Fruit fly (Drosophila melanogaster): ENCODE measurements around the gene Gtpx.
A peak's percentile ranks its signal among the peaks of the same experiment; 100 is the strongest.

Gene Gtpx

dm6 chr3L:3305430-3305829 is 20.6 kb upstream of the Gtpx start (continued):
- peak; percentile 35 for TF ChIP-seq Bteb2 (GFP tag; optimal IDR thresholded peaks at IDR 0.05)
- TF ChIP-seq CG10209 (GFP tag; optimal IDR thresholded peaks at IDR 0.05): peak; percentile 74
- no peak for TF ChIP-seq nerfin-2 (GFP tag; IDR thresholded peaks at IDR 0.05; ENCODE audit: partially characterized antibody)
- TF ChIP-seq HLH54F (GFP tag; optimal IDR thresholded peaks at IDR 0.05): peak; percentile 9
- TF ChIP-seq Ets97D (GFP tag; optimal IDR thresholded peaks at IDR 0.05): no peak
- peak; percentile 34 for TF ChIP-seq CG15601 (tag; optimal IDR thresholded peaks at IDR 0.05)
- peak; percentile 66 for TF ChIP-seq CG2875 (GFP tag; optimal IDR thresholded peaks at IDR 0.05)
- no peak for TF ChIP-seq CG8478 (optimal IDR thresholded peaks at IDR 0.05)
- no peak for TF ChIP-seq cas (GFP tag; IDR thresholded peaks at IDR 0.05)
- TF ChIP-seq pho (GFP tag; optimal IDR thresholded peaks at IDR 0.05): peak; percentile 30
- TF ChIP-seq CG6813 (GFP tag; optimal IDR thresholded peaks at IDR 0.05): peak; percentile 67
- no peak for TF ChIP-seq H15 (GFP tag; IDR thresholded peaks at IDR 0.05)
- TF ChIP-seq Hmr (GFP tag; optimal IDR thresholded peaks at IDR 0.05): peak; percentile 52
- peak; percentile 49 for TF ChIP-seq CG8089 (GFP tag; optimal IDR thresholded peaks at IDR 0.05)
- no peak for TF ChIP-seq seq (GFP tag; IDR thresholded peaks at IDR 0.05)
- TF ChIP-seq sob (GFP tag; IDR thresholded peaks at IDR 0.05): peak; percentile 22; the same call in 1 of the 2 replicates
- TF ChIP-seq CG17328 (GFP tag; IDR thresholded peaks at IDR 0.05): peak; percentile 19; the same call in 1 of the 2 replicates
- TF ChIP-seq Eip74EF (GFP tag; optimal IDR thresholded peaks at IDR 0.05): no peak
- TF ChIP-seq CG2678 (tag; optimal IDR thresholded peaks at IDR 0.05): peak; percentile 60
- TF ChIP-seq MTF-1 (GFP tag; optimal IDR thresholded peaks at IDR 0.05; ENCODE audit: borderline replicate concordance): no peak
- peak; percentile 23 for TF ChIP-seq CG18262 (tag; optimal IDR thresholded peaks at IDR 0.05)
- TF ChIP-seq lov (optimal IDR thresholded peaks at IDR 0.05): no peak
- TF ChIP-seq lov (GFP tag; IDR thresholded peaks at IDR 0.05): 0 out of 3 replicates have a peak, but pooled peaks have one; percentile 12
- no peak for TF ChIP-seq CG11247 (GFP tag; IDR thresholded peaks at IDR 0.05)
- TF ChIP-seq Side (GFP tag; optimal IDR thresholded peaks at IDR 0.05): peak; percentile 29
- TF ChIP-seq psq (GFP tag; optimal IDR thresholded peaks at IDR 0.05): no peak
- no peak for TF ChIP-seq CG9437 (GFP tag; optimal IDR thresholded peaks at IDR 0.05)
- no peak for TF ChIP-seq hb (GFP tag; IDR thresholded peaks at IDR 0.05; ENCODE audit: partially characterized antibody)
- TF ChIP-seq H2.0 (GFP tag; IDR thresholded peaks at IDR 0.05): no peak
- TF ChIP-seq klu (GFP tag; IDR thresholded peaks at IDR 0.05): no peak
- TF ChIP-seq CG6791 (GFP tag; IDR thresholded peaks at IDR 0.05; ENCODE audit: partially characterized antibody): no peak
- no peak for TF ChIP-seq CG6854 (GFP tag; optimal IDR thresholded peaks at IDR 0.05)
- TF ChIP-seq CG17385 (GFP tag; optimal IDR thresholded peaks at IDR 0.05): no peak
- TF ChIP-seq so (GFP tag; IDR thresholded peaks at IDR 0.05): peak; percentile 43; the same call in 2 of the 3 replicates
- TF ChIP-seq CG3065 (GFP tag; optimal IDR thresholded peaks at IDR 0.05): no peak
- no peak for TF ChIP-seq CG15073 (GFP tag; optimal IDR thresholded peaks at IDR 0.05)
- TF ChIP-seq Blimp-1 (GFP tag; optimal IDR thresholded peaks at IDR 0.05): peak; percentile 68
- no peak for TF ChIP-seq CG14667 (GFP tag; IDR thresholded peaks at IDR 0.05)
- TF ChIP-seq grn (GFP tag; optimal IDR thresholded peaks at IDR 0.05): peak; percentile 13
- TF ChIP-seq CG10321 (GFP tag; IDR thresholded peaks at IDR 0.05): peak; percentile 18; the same call in 1 of the 2 replicates
- TF ChIP-seq eve (GFP tag; optimal IDR thresholded peaks at IDR 0.05): no peak
- TF ChIP-seq CG3838 (GFP tag; optimal IDR thresholded peaks at IDR 0.05): peak; percentile 0
- TF ChIP-seq CG30020 (tag; optimal IDR thresholded peaks at IDR 0.05): no peak
- peak; percentile 37 for TF ChIP-seq unpg (GFP tag; optimal IDR thresholded peaks at IDR 0.05)
- no peak for TF ChIP-seq CG10267 (tag; optimal IDR thresholded peaks at IDR 0.05)
- TF ChIP-seq Neu2 (GFP tag; optimal IDR thresholded peaks at IDR 0.05; ENCODE audit: borderline replicate concordance): no peak
- peak; percentile 15 for TF ChIP-seq Hsf (GFP tag; optimal IDR thresholded peaks at IDR 0.05)
- peak; percentile 61 for TF ChIP-seq org-1 (GFP tag; optimal IDR thresholded peaks at IDR 0.05)
- peak; percentile 22 for TF ChIP-seq CG31388 (GFP tag; optimal IDR thresholded peaks at IDR 0.05)
- TF ChIP-seq CG34376 (GFP tag; optimal IDR thresholded peaks at IDR 0.05): no peak
- no peak for TF ChIP-seq ase (GFP tag; IDR thresholded peaks at IDR 0.05)
